Worm (Caenorhabditis elegans): ENCODE results near the gene C07C7.1.

C07C7.1 gene

ce11 chrIV:9146819-9147518 is 37.7 kb upstream of the C07C7.1 start, which contains the start of the genes rpb-12 and aly-2:
Gene rpb-12 (minus strand): TSS chrIV:9146869.
Gene aly-2 (plus strand): TSS chrIV:9147468.
- TF ChIP-seq snpc-4 (tag; optimal IDR thresholded peaks at IDR 0.05) (peak; percentile 28), C34F6.9 (tag; optimal IDR thresholded peaks at IDR 0.05) (peak; percentile 75), nhr-6 (tag; optimal IDR thresholded peaks at IDR 0.05) (peak; percentile 45), egl-27 (tag; optimal IDR thresholded peaks at IDR 0.05) (peak; percentile 11), ztf-4 (tag; optimal IDR thresholded peaks at IDR 0.05) (no peak), gmeb-1 (tag; optimal IDR thresholded peaks at IDR 0.05) (peak; percentile 60), crh-2 (tag; optimal IDR thresholded peaks at IDR 0.05) (peak; percentile 65), ZK546.5 (tag; optimal IDR thresholded peaks at IDR 0.05) (no peak), unc-55 (GFP tag; optimal IDR thresholded peaks at IDR 0.05) (peak; percentile 85), lin-11 (tag; optimal IDR thresholded peaks at IDR 0.05) (peak; percentile 35), lin-13 (GFP tag; optimal IDR thresholded peaks at IDR 0.05) (peak; percentile 57), nhr-129 (tag; optimal IDR thresholded peaks at IDR 0.05) (peak; percentile 62), ceh-16 (tag; optimal IDR thresholded peaks at IDR 0.05) (no peak), sem-4 (tag; optimal IDR thresholded peaks at IDR 0.05) (peak; percentile 39), lsy-2 (tag; optimal IDR thresholded peaks at IDR 0.05) (peak; percentile 35 to 73), fos-1 (tag; optimal IDR thresholded peaks at IDR 0.05) (peak; percentile 33), sma-3 (GFP tag; optimal IDR thresholded peaks at IDR 0.05) (peak; percentile 9), elt-1 (tag; optimal IDR thresholded peaks at IDR 0.05) (no peak)

ce11 chrIV:9150175-9150574 is 34.5 kb upstream of the C07C7.1 start, which contains the start of gene F23B2.7:
Gene F23B2.7 (plus strand): TSS chrIV:9150475.
- TF ChIP-seq blmp-1 (tag; optimal IDR thresholded peaks at IDR 0.05; ENCODE audit: insufficient read depth) (no peak), mab-5 (tag; optimal IDR thresholded peaks at IDR 0.05) (no peak), nhr-25 (tag; optimal IDR thresholded peaks at IDR 0.05) (no peak), lin-39 (tag; optimal IDR thresholded peaks at IDR 0.05) (no peak), sma-9 (GFP tag; optimal IDR thresholded peaks at IDR 0.05) (no peak), sma-9 (tag; optimal IDR thresholded peaks at IDR 0.05) (no peak), alr-1 (tag; optimal IDR thresholded peaks at IDR 0.05) (no peak), mdl-1 (tag; optimal IDR thresholded peaks at IDR 0.05) (no peak), lin-13 (GFP tag; optimal IDR thresholded peaks at IDR 0.05) (no peak), unc-39 (tag; optimal IDR thresholded peaks at IDR 0.05) (no peak), nhr-12 (tag; optimal IDR thresholded peaks at IDR 0.05) (no peak), ceh-82 (tag; optimal IDR thresholded peaks at IDR 0.05) (no peak), nhr-237 (tag; optimal IDR thresholded peaks at IDR 0.05) (no peak), nhr-23 (tag; optimal IDR thresholded peaks at IDR 0.05) (no peak), nhr-11 (tag; optimal IDR thresholded peaks at IDR 0.05) (no peak)

ce11 chrIV:9154263-9154662 is 30.4 kb upstream of the C07C7.1 start, which contains the start of gene F23B2.10:
Gene F23B2.10 (minus strand): TSS chrIV:9154363.
- TF ChIP-seq dmd-4 (tag; optimal IDR thresholded peaks at IDR 0.05) (no peak), gmeb-1 (tag; optimal IDR thresholded peaks at IDR 0.05) (no peak), fos-1 (tag; optimal IDR thresholded peaks at IDR 0.05) (no peak), sem-4 (tag; optimal IDR thresholded peaks at IDR 0.05) (no peak), ceh-16 (tag; optimal IDR thresholded peaks at IDR 0.05) (no peak), lsy-2 (tag; optimal IDR thresholded peaks at IDR 0.05) (no peak), mbf-1 (tag; optimal IDR thresholded peaks at IDR 0.05) (no peak), nhr-11 (tag; optimal IDR thresholded peaks at IDR 0.05) (no peak), ztf-11 (tag; optimal IDR thresholded peaks at IDR 0.05) (no peak)

ce11 chrIV:9158969-9159800 is 25.5 kb upstream of the C07C7.1 start, which contains the start of gene pcp-3:
Gene pcp-3 (minus strand): TSS chrIV:9159019.
- TF ChIP-seq sma-9 (GFP tag; optimal IDR thresholded peaks at IDR 0.05) (peak; percentile 63), sma-9 (tag; optimal IDR thresholded peaks at IDR 0.05) (no peak), alr-1 (tag; optimal IDR thresholded peaks at IDR 0.05) (no peak), nhr-77 (tag; optimal IDR thresholded peaks at IDR 0.05) (no peak), nhr-12 (tag; optimal IDR thresholded peaks at IDR 0.05) (no peak), gmeb-1 (tag; optimal IDR thresholded peaks at IDR 0.05) (peak; percentile 15), R02D3.7 (tag; optimal IDR thresholded peaks at IDR 0.05) (no peak), crh-2 (tag; optimal IDR thresholded peaks at IDR 0.05) (no peak), lin-39 (tag; optimal IDR thresholded peaks at IDR 0.05) (no peak), nhr-11 (tag; optimal IDR thresholded peaks at IDR 0.05) (no peak), fos-1 (tag; optimal IDR thresholded peaks at IDR 0.05) (peak; percentile 99), nhr-10 (tag; optimal IDR thresholded peaks at IDR 0.05) (no peak)
